Fruit fly (Drosophila melanogaster): ENCODE data around the gene pkm.

DNA sequence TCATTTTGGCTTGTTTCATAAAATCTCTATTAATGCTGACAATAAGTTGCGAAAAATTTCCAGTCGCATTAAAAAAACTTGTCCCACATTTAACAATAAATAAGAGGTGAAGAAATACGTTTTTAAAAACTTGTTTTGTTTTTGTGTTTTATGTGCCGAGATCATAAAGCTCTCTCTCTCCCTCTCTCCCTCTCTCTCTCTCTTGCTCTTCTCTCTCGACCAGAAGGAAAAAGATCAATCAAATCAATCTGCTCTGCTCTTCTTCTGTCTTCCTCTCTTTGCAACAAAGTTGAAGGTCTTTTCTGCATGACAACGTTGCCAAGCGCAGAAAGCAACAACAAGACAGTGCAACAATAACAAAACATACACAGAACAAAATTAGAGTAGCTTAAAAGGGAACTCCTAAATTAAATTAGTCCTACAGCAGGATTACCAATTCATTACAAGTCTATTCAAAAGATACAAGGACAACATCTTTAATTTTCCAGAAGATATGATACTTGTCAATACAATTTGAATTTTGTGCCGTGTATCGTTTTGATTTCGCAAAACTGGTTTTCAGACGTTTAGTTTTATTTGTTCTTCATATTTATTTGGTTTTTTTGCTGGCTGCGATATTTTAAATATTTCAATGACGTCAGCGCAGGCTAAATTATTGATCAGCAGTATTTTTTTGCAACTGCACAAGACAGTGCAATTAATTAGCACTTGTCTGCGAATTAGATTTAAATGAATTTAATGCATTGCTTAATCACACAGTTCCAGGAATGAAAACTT is 38.9 kb upstream of the pkm start:
- TF ChIP-seq h (optimal IDR thresholded peaks at IDR 0.05): no peak
- no peak for TF ChIP-seq psq (optimal IDR thresholded peaks at IDR 0.05)
- TF ChIP-seq ttk (optimal IDR thresholded peaks at IDR 0.05): no peak
- TF ChIP-seq Myc (optimal IDR thresholded peaks at IDR 0.05): no peak
- TF ChIP-seq insv (optimal IDR thresholded peaks at IDR 0.05): no peak

Data from Kc167 (cell line).